Fruit fly (Drosophila melanogaster): ENCODE measurements around the gene CG16711.

The CG16711 gene

DNA sequence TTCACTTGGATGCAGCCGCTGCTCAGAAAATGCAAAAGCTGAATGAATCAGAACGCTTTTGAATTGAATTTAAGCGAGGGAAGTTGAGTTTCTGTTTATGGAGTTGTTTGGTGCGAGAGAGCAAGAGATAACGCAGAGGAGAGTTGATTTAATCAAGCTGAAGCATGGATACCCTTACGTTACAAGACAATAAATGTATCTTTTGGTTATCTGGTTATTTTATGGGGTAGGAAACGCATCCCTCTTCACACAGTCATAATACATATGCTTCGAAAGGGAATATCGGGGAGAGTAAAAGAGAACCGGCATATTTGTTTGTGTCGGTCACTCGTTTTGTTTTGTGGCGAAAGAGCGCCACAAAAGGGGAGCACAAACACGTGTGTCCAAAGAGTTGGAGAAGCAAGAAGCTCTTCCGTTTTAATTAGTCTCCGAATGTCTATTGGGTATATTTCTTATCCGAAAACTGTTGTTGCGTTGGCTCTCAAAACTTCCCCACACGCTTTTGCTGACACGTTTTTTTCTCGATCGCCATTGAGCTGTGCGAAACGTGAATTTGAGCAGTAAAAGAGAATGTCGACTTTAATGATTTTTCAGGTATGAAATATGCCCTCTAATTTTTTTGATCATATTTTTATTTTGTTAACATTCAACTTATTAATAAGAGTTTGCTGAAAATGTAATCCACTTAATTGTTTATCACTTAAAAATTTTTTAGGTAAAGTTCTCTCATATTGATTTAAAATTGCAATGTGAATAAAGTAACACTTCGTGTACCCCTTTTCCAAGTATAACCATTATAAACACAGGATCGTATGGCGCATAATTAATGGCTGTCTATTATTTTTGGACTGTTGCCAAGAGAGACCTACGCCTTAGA lies 7.2 kb upstream of the CG16711 start, which contains the start of gene Prps (continued):
- TF ChIP-seq CG2889 (GFP tag; IDR thresholded peaks at IDR 0.05): peak; percentile 52; the same call in 1 of the 3 replicates
- peak; percentile 65 for TF ChIP-seq odd (GFP tag; optimal IDR thresholded peaks at IDR 0.05)
- no peak for TF ChIP-seq Poxn (GFP tag; IDR thresholded peaks at IDR 0.05)
- peak; percentile 83 for TF ChIP-seq Fer1 (GFP tag; optimal IDR thresholded peaks at IDR 0.05)
- TF ChIP-seq sd (tag; optimal IDR thresholded peaks at IDR 0.05): peak; percentile 53
- no peak for TF ChIP-seq Hmx (GFP tag; optimal IDR thresholded peaks at IDR 0.05)
- peak; percentile 80 for TF ChIP-seq Ada2b (GFP tag; IDR thresholded peaks at IDR 0.05)
- peak; percentile 46 for TF ChIP-seq CG1602 (GFP tag; optimal IDR thresholded peaks at IDR 0.05)
- TF ChIP-seq en (GFP tag; optimal IDR thresholded peaks at IDR 0.05): peak; percentile 77
- peak; percentile 60 for TF ChIP-seq fd96Cb (tag; optimal IDR thresholded peaks at IDR 0.05)
- TF ChIP-seq ranshi (GFP tag; IDR thresholded peaks at IDR 0.05): peak; percentile 85
- no peak for TF ChIP-seq HmgD (GFP tag; optimal IDR thresholded peaks at IDR 0.05)
- peak; percentile 84 for TF ChIP-seq Xrp1 (GFP tag; IDR thresholded peaks at IDR 0.05)
- TF ChIP-seq Dfd (GFP tag; optimal IDR thresholded peaks at IDR 0.05): no peak
- TF ChIP-seq CG11085 (GFP tag; IDR thresholded peaks at IDR 0.05): peak; percentile 56; the same call in 1 of the 2 replicates
- peak; percentile 74 for TF ChIP-seq gem (tag; optimal IDR thresholded peaks at IDR 0.05)
- TF ChIP-seq Mrtf (GFP tag; IDR thresholded peaks at IDR 0.05): peak; percentile 78; the same call in 2 of the 3 replicates
- no peak for TF ChIP-seq MESR4 (GFP tag; optimal IDR thresholded peaks at IDR 0.05)
- TF ChIP-seq CG6683 (GFP tag; optimal IDR thresholded peaks at IDR 0.05): peak; percentile 49
- peak; percentile 66 for TF ChIP-seq toy (GFP tag; IDR thresholded peaks at IDR 0.05)
- peak; percentile 36 for TF ChIP-seq CG17802 (tag; optimal IDR thresholded peaks at IDR 0.05)
- TF ChIP-seq chm (GFP tag; IDR thresholded peaks at IDR 0.05): peak; percentile 91
- no peak; the same call in 1 of the 2 replicates for TF ChIP-seq Nf-YA (GFP tag; IDR thresholded peaks at IDR 0.05)
- TF ChIP-seq Abd-B (GFP tag; optimal IDR thresholded peaks at IDR 0.05): peak; percentile 36
- TF ChIP-seq al (GFP tag; IDR thresholded peaks at IDR 0.05): peak; percentile 64; the same call in 1 of the 2 replicates
- TF ChIP-seq CkIIα-i1 (GFP tag; IDR thresholded peaks at IDR 0.05): no peak
- TF ChIP-seq Ets97D (GFP tag; optimal IDR thresholded peaks at IDR 0.05): peak; percentile 41
- TF ChIP-seq bab2 (GFP tag; optimal IDR thresholded peaks at IDR 0.05): peak; percentile 60
- TF ChIP-seq Tbp (GFP tag; optimal IDR thresholded peaks at IDR 0.05): no peak
- peak; percentile 69 for TF ChIP-seq CoRest (tag; optimal IDR thresholded peaks at IDR 0.05)
- peak; percentile 74 for TF ChIP-seq CG4854 (GFP tag; optimal IDR thresholded peaks at IDR 0.05)
- no peak for TF ChIP-seq z (GFP tag; IDR thresholded peaks at IDR 0.05)
- TF ChIP-seq dati (GFP tag; IDR thresholded peaks at IDR 0.05): 0 out of 2 replicates have a peak, but pooled peaks have one; percentile 39
- peak; percentile 81 for TF ChIP-seq CG13624 (GFP tag; optimal IDR thresholded peaks at IDR 0.05)
- peak; percentile 95 for TF ChIP-seq D19B (GFP tag; optimal IDR thresholded peaks at IDR 0.05)
- peak; percentile 64 for TF ChIP-seq grau (tag; optimal IDR thresholded peaks at IDR 0.05)
- peak; percentile 91 for TF ChIP-seq her (GFP tag; optimal IDR thresholded peaks at IDR 0.05)
- peak; percentile 62 for TF ChIP-seq CG6254 (GFP tag; optimal IDR thresholded peaks at IDR 0.05)
- no peak for TF ChIP-seq sna (GFP tag; IDR thresholded peaks at IDR 0.05; ENCODE audit: partially characterized antibody)
- peak; percentile 39 for TF ChIP-seq bigmax (GFP tag; optimal IDR thresholded peaks at IDR 0.05)
- TF ChIP-seq pita (GFP tag; optimal IDR thresholded peaks at IDR 0.05): no peak
- TF ChIP-seq jigr1 (GFP tag; IDR thresholded peaks at IDR 0.05): no peak
- peak; percentile 53 for TF ChIP-seq CG18011 (GFP tag; optimal IDR thresholded peaks at IDR 0.05)
- peak; percentile 47 for TF ChIP-seq CG8944 (GFP tag; optimal IDR thresholded peaks at IDR 0.05)
- peak; percentile 19 for TF ChIP-seq CG16815 (GFP tag; optimal IDR thresholded peaks at IDR 0.05)
- no peak for TF ChIP-seq prd (optimal IDR thresholded peaks at IDR 0.05)
- peak; percentile 81 for TF ChIP-seq prd (GFP tag; IDR thresholded peaks at IDR 0.05)
- peak; percentile 56 for TF ChIP-seq CG8924 (tag; optimal IDR thresholded peaks at IDR 0.05)
- TF ChIP-seq Kr (GFP tag; optimal IDR thresholded peaks at IDR 0.05): no peak

Measured in whole organism, embryonic.